Fruit fly (Drosophila melanogaster) whole organism, embryonic: ENCODE results near the gene psh.

Source experiments
- Bgb ChIP-seq: fragments of 200-800 bp; sonication (Bioruptor generic); IDR thresholded peaks from 2 replicates; pipeline ENCODE4 v1.3.6; 2022; ENCODE audit warnings: missing biosample characterization, missing genetic modification characterization; ENCODE audit not compliant: partially characterized antibody
- Bteb2 ChIP-seq: fragments of 200-800 bp; sonication (Bioruptor generic); optimal IDR thresholded peaks from 2 replicates; lab custom pipeline; 2016; ENCODE audit warnings: missing biosample characterization, missing genetic modification characterization
- CG11504 ChIP-seq: fragments of 200-800 bp; sonication (Bioruptor generic); optimal IDR thresholded peaks from 3 replicates; lab custom pipeline; 2019; ENCODE audit warnings: missing biosample characterization, mild to moderate bottlenecking, missing genetic modification characterization, moderate library complexity
- CG12769 ChIP-seq: fragments of 200-800 bp; sonication (Bioruptor generic); optimal IDR thresholded peaks from 2 replicates; lab custom pipeline; 2019; ENCODE audit warnings: missing biosample characterization, mild to moderate bottlenecking, missing genetic modification characterization, moderate library complexity
- CG14441 ChIP-seq: fragments of 200-800 bp; sonication (Bioruptor generic); IDR thresholded peaks from 2 replicates; pipeline ENCODE4 v1.3.6; 2022; ENCODE audit warnings: missing biosample characterization, missing genetic modification characterization
- CG15514 ChIP-seq: fragments of 200-800 bp; sonication (Bioruptor generic); optimal IDR thresholded peaks from 3 replicates; lab custom pipeline; 2017; ENCODE audit warnings: missing biosample characterization, missing genetic modification characterization, mild to moderate bottlenecking, moderate library complexity, missing genetic modification reagents
- CG17328 ChIP-seq: fragments of 200-800 bp; sonication (Bioruptor generic); IDR thresholded peaks from 2 replicates; pipeline ENCODE4 v1.3.6; 2022; ENCODE audit warnings: missing biosample characterization, missing genetic modification characterization
- CG17361 ChIP-seq: fragments of 200-800 bp; sonication (Bioruptor generic); IDR thresholded peaks from 3 replicates; pipeline ENCODE4 v1.3.6; 2022; ENCODE audit warnings: missing biosample characterization, missing genetic modification characterization
- CG3281 ChIP-seq: fragments of 200-800 bp; sonication (Bioruptor generic); optimal IDR thresholded peaks from 3 replicates; lab custom pipeline; 2017; ENCODE audit warnings: missing biosample characterization, mild to moderate bottlenecking, missing genetic modification characterization
- CG4424 ChIP-seq: fragments of 200-800 bp; sonication (Bioruptor generic); optimal IDR thresholded peaks from 3 replicates; lab custom pipeline; 2016; ENCODE audit warnings: missing biosample characterization, missing genetic modification characterization
- CG7839 ChIP-seq: fragments of 200-800 bp; sonication (Bioruptor generic); optimal IDR thresholded peaks from 3 replicates; lab custom pipeline; 2018; ENCODE audit warnings: missing biosample characterization, mild to moderate bottlenecking, missing genetic modification characterization, moderate library complexity
- CG8388 ChIP-seq: fragments of 200-800 bp; sonication (Bioruptor generic); optimal IDR thresholded peaks from 2 replicates; lab custom pipeline; 2019; ENCODE audit warnings: missing biosample characterization, mild to moderate bottlenecking, missing genetic modification characterization, moderate library complexity
- CG9215 ChIP-seq: fragments of 200-800 bp; sonication (Bioruptor generic); IDR thresholded peaks from 2 replicates; pipeline ENCODE4 v1.3.6; 2022; ENCODE audit warnings: missing biosample characterization, missing genetic modification characterization
- CG9932 ChIP-seq: fragments of 200-800 bp; sonication (Bioruptor generic); IDR thresholded peaks from 2 replicates; pipeline ENCODE4 v1.3.6; 2022; ENCODE audit warnings: missing biosample characterization, missing genetic modification characterization
- Dbx ChIP-seq: fragments of 200-800 bp; sonication (Bioruptor generic); IDR thresholded peaks from 3 replicates; pipeline ENCODE4 v1.3.6; 2022; ENCODE audit warnings: missing biosample characterization, missing genetic modification characterization
- Dp ChIP-seq: fragments of 200-800 bp; sonication (Bioruptor generic); optimal IDR thresholded peaks from 2 replicates; lab custom pipeline; 2018; ENCODE audit warnings: missing biosample characterization, mild to moderate bottlenecking, missing genetic modification characterization, moderate library complexity
- Dref ChIP-seq: fragments of 200-800 bp; sonication (Bioruptor generic); IDR thresholded peaks from 2 replicates; pipeline ENCODE4 v1.3.6; 2022; ENCODE audit warnings: missing biosample characterization, missing genetic modification characterization
- Fer1 ChIP-seq: fragments of 200-800 bp; sonication (Bioruptor generic); optimal IDR thresholded peaks from 2 replicates; lab custom pipeline; 2017; ENCODE audit warnings: missing biosample characterization, mild to moderate bottlenecking, missing genetic modification characterization
- Gsc ChIP-seq: fragments of 200-800 bp; sonication (Bioruptor generic); IDR thresholded peaks from 2 replicates; pipeline ENCODE4 v1.3.6; 2022; ENCODE audit warnings: missing biosample characterization, missing genetic modification characterization
- Hand ChIP-seq: fragments of 200-800 bp; sonication (Bioruptor generic); optimal IDR thresholded peaks from 2 replicates; lab custom pipeline; 2017; ENCODE audit warnings: mild to moderate bottlenecking, missing biosample characterization, missing genetic modification reagents, missing genetic modification characterization
- Hr51 ChIP-seq, 2 experiments: fragments of 200-800 bp; sonication (Bioruptor generic); optimal IDR thresholded peaks; 2 replicates in 1 of 2; 3 replicates in 1 of 2; lab custom pipeline; 2016 to 2018; ENCODE audit warnings: missing biosample characterization in 2 of 2, missing genetic modification characterization in 2 of 2, mild to moderate bottlenecking in 1 of 2, moderate library complexity in 1 of 2
- Hr78 ChIP-seq, 2 experiments: fragments of 200-800 bp in 1 of 2; fragments of >200 bp in 1 of 2; sonication (Bioruptor generic) in 1 of 2; optimal IDR thresholded peaks; 2 replicates each; lab custom pipeline; 2017 to 2019; ENCODE audit warnings: missing biosample characterization in 2 of 2, missing genetic modification characterization in 2 of 2, mild to moderate bottlenecking in 1 of 2, moderate library complexity in 1 of 2
- Jarid2 ChIP-seq: fragments of 200-800 bp; sonication (Bioruptor generic); optimal IDR thresholded peaks from 3 replicates; lab custom pipeline; 2017; ENCODE audit warnings: mild to moderate bottlenecking, missing biosample characterization, missing genetic modification reagents, missing genetic modification characterization
- MBD-R2 ChIP-seq: fragments of 200-800 bp; sonication (Bioruptor generic); IDR thresholded peaks from 2 replicates; pipeline ENCODE4 v1.3.6; 2022; ENCODE audit warnings: missing biosample characterization, missing genetic modification characterization
- Med ChIP-seq: fragments of 200-800 bp; sonication (Bioruptor generic); peaks from one replicate; lab custom pipeline; 2016; ENCODE audit warnings: missing biosample characterization, missing genetic modification characterization, mild to moderate bottlenecking, inconsistent platforms, moderate library complexity
- Nf-YC ChIP-seq: fragments of 200-800 bp; optimal IDR thresholded peaks from 3 replicates; lab custom pipeline; 2019; ENCODE audit warnings: missing biosample characterization, mild to moderate bottlenecking, missing genetic modification characterization, moderate library complexity
- Pdp1 ChIP-seq, 2 experiments: fragments of 200-800 bp; sonication (Bioruptor generic); optimal IDR thresholded peaks; 3 replicates each; lab custom pipeline; 2016; ENCODE audit warnings: missing biosample characterization in 2 of 2, missing genetic modification characterization in 2 of 2, mild to moderate bottlenecking in 1 of 2, moderate library complexity in 1 of 2
- Rfx ChIP-seq: fragments of 200-800 bp; sonication (Bioruptor generic); IDR thresholded peaks from 2 replicates; pipeline ENCODE4 v1.3.6; 2022; ENCODE audit warnings: missing biosample characterization, missing genetic modification characterization
- TFAM ChIP-seq: fragments of 200-800 bp; sonication (Bioruptor generic); optimal IDR thresholded peaks from 2 replicates; lab custom pipeline; 2017; ENCODE audit warnings: missing biosample characterization, missing genetic modification characterization, inconsistent platforms
- Xrp1 ChIP-seq: fragments of 200-800 bp; sonication (Bioruptor generic); IDR thresholded peaks from 2 replicates; pipeline ENCODE4 v1.3.6; 2022; ENCODE audit warnings: missing biosample characterization, missing genetic modification characterization
- bsh ChIP-seq, 2 experiments: fragments of 200-800 bp; sonication (Bioruptor generic); optimal IDR thresholded peaks; 2 replicates each; lab custom pipeline; 2017 to 2018; ENCODE audit warnings: mild to moderate bottlenecking in 2 of 2, missing biosample characterization in 2 of 2, missing genetic modification characterization in 2 of 2, moderate library complexity in 1 of 2
- crol ChIP-seq: fragments of 200-800 bp; sonication (Bioruptor generic); IDR thresholded peaks from 2 replicates; pipeline ENCODE4 v1.3.6; 2022; ENCODE audit warnings: missing biosample characterization, missing genetic modification characterization
- disco-r ChIP-seq: fragments of 200-800 bp; sonication (Bioruptor generic); optimal IDR thresholded peaks from 2 replicates; lab custom pipeline; 2016; ENCODE audit warnings: missing biosample characterization, missing genetic modification characterization
- dpn ChIP-seq, 2 experiments: fragments of 200-800 bp; sonication (Bioruptor generic); optimal IDR thresholded peaks; 3 replicates each; lab custom pipeline; 2016; ENCODE audit warnings: missing biosample characterization in 2 of 2, missing genetic modification characterization in 2 of 2
- dysf ChIP-seq: fragments of 200-800 bp; sonication (Bioruptor generic); IDR thresholded peaks from 3 replicates; pipeline ENCODE4 v1.3.6; 2022; ENCODE audit warnings: missing biosample characterization, missing genetic modification characterization
- gcm ChIP-seq: fragments of 200-800 bp; sonication (Bioruptor generic); optimal IDR thresholded peaks from 2 replicates; lab custom pipeline; 2019; ENCODE audit warnings: missing biosample characterization, mild to moderate bottlenecking, missing genetic modification characterization, moderate library complexity
- grn ChIP-seq: fragments of 200-800 bp; sonication (Bioruptor generic); optimal IDR thresholded peaks from 3 replicates; lab custom pipeline; 2017; ENCODE audit warnings: missing biosample characterization, missing genetic modification characterization
- ind ChIP-seq: fragments of 200-800 bp; sonication (Bioruptor generic); optimal IDR thresholded peaks from 3 replicates; lab custom pipeline; 2016; ENCODE audit warnings: missing biosample characterization, missing genetic modification characterization
- lbe ChIP-seq: fragments of 200-800 bp; sonication (Bioruptor generic); optimal IDR thresholded peaks from 2 replicates; lab custom pipeline; 2016; ENCODE audit warnings: missing biosample characterization, mild to moderate bottlenecking, missing genetic modification characterization
- nau ChIP-seq: fragments of 200-800 bp; sonication (Bioruptor generic); optimal IDR thresholded peaks from 3 replicates; lab custom pipeline; 2017; ENCODE audit warnings: missing biosample characterization, mild to moderate bottlenecking, missing genetic modification characterization, missing genetic modification reagents
- nerfin-2 ChIP-seq: fragments of 200-800 bp; sonication (Bioruptor generic); IDR thresholded peaks from 2 replicates; pipeline ENCODE4 v1.3.6; 2022; ENCODE audit warnings: missing biosample characterization, missing genetic modification characterization; ENCODE audit not compliant: partially characterized antibody
- prd ChIP-seq, 3 experiments: fragments of >200 bp in 2 of 3; fragments of 200-800 bp in 1 of 3; sonication (Bioruptor generic) in 1 of 3; optimal IDR thresholded peaks in 2 of 3; IDR thresholded peaks in 1 of 3; 2 replicates in 2 of 3; 3 replicates in 1 of 3; pipeline versions ENCODE4 v1.3.6 to Lab custom; 2017 to 2022; ENCODE audit warnings: missing biosample characterization in 1 of 3, missing genetic modification characterization in 1 of 3
- row ChIP-seq: fragments of 200-800 bp; sonication (Bioruptor generic); IDR thresholded peaks from 3 replicates; pipeline ENCODE4 v1.3.6; 2022; ENCODE audit warnings: missing biosample characterization, missing genetic modification characterization
- salm ChIP-seq: fragments of 200-800 bp; sonication (Bioruptor generic); optimal IDR thresholded peaks from 2 replicates; lab custom pipeline; 2018; ENCODE audit warnings: missing biosample characterization, mild to moderate bottlenecking, missing genetic modification characterization
- sens ChIP-seq: fragments of 200-800 bp; sonication (Bioruptor generic); peaks from one replicate; lab custom pipeline; 2016; ENCODE audit warnings: missing biosample characterization, missing genetic modification characterization
- slbo ChIP-seq: fragments of 200-800 bp; sonication (Bioruptor generic); IDR thresholded peaks from 2 replicates; pipeline ENCODE4 v1.3.6; 2022; ENCODE audit warnings: missing biosample characterization, missing genetic modification characterization
- sna ChIP-seq: fragments of 200-800 bp; sonication (Bioruptor generic); IDR thresholded peaks from 2 replicates; pipeline ENCODE4 v1.3.6; 2022; ENCODE audit warnings: missing biosample characterization, missing genetic modification characterization; ENCODE audit not compliant: partially characterized antibody

Gene psh

DNA sequence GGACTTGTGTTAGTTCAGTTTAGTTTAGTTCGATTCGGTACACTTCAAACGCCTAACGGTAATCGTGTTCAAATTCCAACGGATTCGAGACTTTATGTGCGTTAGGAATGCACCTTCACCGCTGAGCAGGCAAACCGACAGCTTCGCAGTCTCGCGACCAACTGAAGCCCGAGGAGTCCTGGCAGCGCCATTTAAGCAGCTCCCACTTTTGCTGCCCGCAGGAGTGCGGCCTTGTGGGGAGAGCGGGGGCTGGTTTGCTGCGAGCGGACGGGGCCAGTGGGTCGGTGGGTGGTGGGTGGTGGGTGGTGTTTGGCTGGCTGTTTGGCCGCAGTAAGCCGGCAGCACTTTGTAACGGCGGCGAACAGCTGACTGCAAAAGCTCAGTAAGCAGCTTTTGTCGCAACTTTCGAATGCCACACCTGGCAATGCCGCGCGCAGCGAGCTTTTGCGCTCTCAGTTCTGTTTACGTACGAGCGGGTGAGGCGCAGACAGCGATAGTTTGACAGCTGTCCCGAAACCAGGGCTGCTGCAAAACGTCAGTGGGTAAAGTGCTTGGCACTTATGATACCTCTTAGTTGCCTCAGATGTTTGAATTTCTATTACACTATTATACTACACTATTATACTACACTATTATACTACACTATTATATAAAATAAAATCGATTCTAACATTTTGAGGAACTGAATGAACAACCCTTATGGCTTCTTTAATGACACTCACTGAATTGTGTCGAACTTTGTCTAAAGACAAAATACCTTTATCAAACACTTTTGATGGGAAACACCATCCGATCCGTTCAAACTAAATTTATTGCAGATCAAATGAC is 7.2 kb downstream of the psh start, which contains the start of gene CG32547 (continued):
- TF ChIP-seq slbo (GFP tag; lab: Robert Waterston, UW), result no peak
- no peak for TF ChIP-seq Pdp1 (GFP tag; optimal IDR thresholded peaks at IDR 0.05; lab: Kevin White, UChicago)
- TF ChIP-seq prd (optimal IDR thresholded peaks at IDR 0.05; lab: Kevin White, UChicago), result no peak
- TF ChIP-seq prd (GFP tag; IDR thresholded peaks at IDR 0.05; lab: Robert Waterston, UW), result peak; percentile 17; the same call in 1 of the 3 replicates
- peak; percentile 17; the same call in 1 of the 2 replicates for TF ChIP-seq Dref (GFP tag; lab: Robert Waterston, UW)
- TF ChIP-seq TFAM (GFP tag; lab: Kevin White, UChicago), result no peak
- TF ChIP-seq Bteb2 (GFP tag; lab: Kevin White, UChicago), result no peak
- peak; percentile 17; the same call in 1 of the 2 replicates for TF ChIP-seq Rfx (GFP tag; lab: Robert Waterston, UW)
- no peak for TF ChIP-seq Hand (GFP tag; lab: Kevin White, UChicago)
- peak; percentile 3 for TF ChIP-seq nau (GFP tag; lab: Kevin White, UChicago)
- peak in 1 of 2 experiments; percentile 9 for TF ChIP-seq bsh (GFP tag; optimal IDR thresholded peaks at IDR 0.05; lab: Kevin White, UChicago)
- peak; percentile 21 for TF ChIP-seq CG4424 (GFP tag; lab: Kevin White, UChicago)
- peak; percentile 36; the same call in 1 of the 2 replicates for TF ChIP-seq Xrp1
- TF ChIP-seq grn, result no peak
- peak in 1 of 2 experiments; percentile 10 for TF ChIP-seq dpn (GFP tag; optimal IDR thresholded peaks at IDR 0.05; lab: Kevin White, UChicago)
- TF ChIP-seq Dp, result peak; percentile 6
- peak; percentile 58 for TF ChIP-seq Med
- TF ChIP-seq gcm, result no peak
- TF ChIP-seq CG9215 (GFP tag; lab: Robert Waterston, UW), result peak; percentile 92
- peak; percentile 10 for TF ChIP-seq CG3281 (GFP tag; lab: Kevin White, UChicago)
- TF ChIP-seq CG8388 (GFP tag; lab: Kevin White, UChicago), result no peak
- TF ChIP-seq Nf-YC (tag; lab: Kevin White, UChicago), result peak; percentile 8
- peak in 1 of 2 experiments; percentile 14 for TF ChIP-seq Hr78 (GFP tag; optimal IDR thresholded peaks at IDR 0.05; lab: Kevin White, UChicago)
- 0 out of 2 replicates have a peak, but pooled peaks have one; percentile 17 for TF ChIP-seq Bgb (GFP tag; lab: Robert Waterston, UW)
- no peak for TF ChIP-seq disco-r (GFP tag; lab: Kevin White, UChicago)
- 0 out of 2 replicates have a peak, but pooled peaks have one; percentile 26 for TF ChIP-seq CG14441 (GFP tag; lab: Robert Waterston, UW)
- TF ChIP-seq CG7839, result peak; percentile 21
- no peak for TF ChIP-seq sna (GFP tag; lab: Robert Waterston, UW)
- TF ChIP-seq CG9932 (GFP tag; lab: Robert Waterston, UW), result no peak; the same call in 1 of the 2 replicates
- TF ChIP-seq lbe (GFP tag; lab: Kevin White, UChicago), result peak; percentile 4
- TF ChIP-seq CG17361 (GFP tag; lab: Robert Waterston, UW), result no peak
- TF ChIP-seq Jarid2 (GFP tag; lab: Kevin White, UChicago), result peak; percentile 11
- TF ChIP-seq Fer1 (GFP tag; lab: Kevin White, UChicago), result peak; percentile 51
- TF ChIP-seq nerfin-2 (GFP tag; lab: Robert Waterston, UW), result no peak
- TF ChIP-seq crol, result peak; percentile 67
- peak; percentile 29 for TF ChIP-seq CG12769 (tag; lab: Kevin White, UChicago)
- peak; percentile 77 for TF ChIP-seq row (GFP tag; lab: Robert Waterston, UW)
- no peak for TF ChIP-seq CG17328 (GFP tag; lab: Robert Waterston, UW)
- TF ChIP-seq ind (GFP tag; lab: Kevin White, UChicago), result peak; percentile 16
- TF ChIP-seq MBD-R2 (GFP tag; lab: Robert Waterston, UW), result peak; percentile 40
- TF ChIP-seq salm (tag; lab: Kevin White, UChicago), result no peak
- TF ChIP-seq Gsc (GFP tag; lab: Robert Waterston, UW), result no peak
- TF ChIP-seq Hr51 (GFP tag; optimal IDR thresholded peaks at IDR 0.05; lab: Kevin White, UChicago), result peak in 1 of 2 experiments; percentile 17
- peak; percentile 73 for TF ChIP-seq sens (GFP tag; lab: Kevin White, UChicago)
- peak; percentile 33; the same call in 1 of the 3 replicates for TF ChIP-seq dysf (GFP tag; lab: Robert Waterston, UW)
- peak; percentile 21 for TF ChIP-seq CG11504 (tag; lab: Kevin White, UChicago)
- TF ChIP-seq CG15514 (GFP tag; lab: Kevin White, UChicago), result peak; percentile 30
- 0 out of 3 replicates have a peak, but pooled peaks have one; percentile 7 for TF ChIP-seq Dbx (GFP tag; lab: Robert Waterston, UW)
